Worm (Caenorhabditis elegans): ENCODE measurements around the gene T10D4.14.

ce11 chrII:3172176-3172575, 20.7 kb upstream of the T10D4.14 start, which contains the start of gene Y27F2A.10:
- TF ChIP-seq daf-19 (GFP tag; conservative IDR thresholded peaks at IDR 0.05) (no peak), dve-1 (tag; optimal IDR thresholded peaks at IDR 0.05; ENCODE audit: insufficient read depth) (no peak)
